Worm (Caenorhabditis elegans) whole organism, L1 larva: Measurements from ENCODE around the gene sms-3.

Experiments used
- C34B4.2 ChIP-seq: sonication (generic microtip); optimal IDR thresholded peaks from 2 replicates; lab custom pipeline; 2017; ENCODE audit warnings: mild to moderate bottlenecking, missing genetic modification characterization, missing compliant biosample characterization
- F16B12.6 ChIP-seq: fragments of 150-350 bp; optimal IDR thresholded peaks from 2 replicates; lab custom pipeline; 2014; ENCODE audit warnings: missing biosample characterization, missing genetic modification characterization
- Y116A8C.19 ChIP-seq: sonication (generic microtip); optimal IDR thresholded peaks from 2 replicates; lab custom pipeline; 2016; ENCODE audit warnings: missing compliant biosample characterization, missing genetic modification characterization, borderline replicate concordance
- aha-1 ChIP-seq: fragments of 150-350 bp; optimal IDR thresholded peaks from 2 replicates; lab custom pipeline; 2014; ENCODE audit warnings: missing biosample characterization, missing genetic modification characterization
- blmp-1 ChIP-seq: fragments of 150-350 bp; optimal IDR thresholded peaks from 2 replicates; lab custom pipeline; 2014; ENCODE audit warnings: missing biosample characterization, missing genetic modification characterization
- ceh-82 ChIP-seq, 3 experiments: fragments of 150-350 bp in 1 of 3; sonication (generic microtip) in 2 of 3; optimal IDR thresholded peaks; 2 replicates each; lab custom pipeline; 2014 to 2017; ENCODE audit warnings: missing biosample characterization in 3 of 3, missing genetic modification characterization in 3 of 3
- ceh-88 ChIP-seq: fragments of 200-800 bp; sonication (Bioruptor generic); IDR thresholded peaks from 2 replicates; pipeline ENCODE4 v1.3.6; 2022; ENCODE audit warnings: missing genetic modification characterization, missing compliant biosample characterization
- ces-1 ChIP-seq: fragments of 150-350 bp; optimal IDR thresholded peaks from 2 replicates; lab custom pipeline; 2014; ENCODE audit warnings: missing biosample characterization, missing genetic modification reagents, missing genetic modification characterization
- dsc-1 ChIP-seq: sonication (generic microtip); optimal IDR thresholded peaks from 2 replicates; lab custom pipeline; 2016; ENCODE audit warnings: mild to moderate bottlenecking, missing genetic modification characterization, missing compliant biosample characterization
- efl-1 ChIP-seq, 4 experiments: fragments of 150-350 bp; optimal IDR thresholded peaks in 3 of 4; peaks in 1 of 4; 1 replicate in 1 of 4; 2 replicates in 3 of 4; lab custom pipeline; 2014; ENCODE audit warnings: missing biosample characterization in 2 of 4, missing genetic modification characterization in 2 of 4, missing genetic modification reagents in 2 of 4
- egl-27 ChIP-seq, 2 experiments: fragments of 150-350 bp in 1 of 2; sonication (generic microtip); optimal IDR thresholded peaks; 3 replicates each; lab custom pipeline; 2017 to 2018; ENCODE audit warnings: missing biosample characterization in 2 of 2, missing genetic modification characterization in 2 of 2, missing genetic modification reagents in 2 of 2
- elt-2 ChIP-seq: sonication (generic microtip); optimal IDR thresholded peaks from 2 replicates; lab custom pipeline; 2016; ENCODE audit warnings: missing genetic modification characterization, mild to moderate bottlenecking, inconsistent platforms, missing compliant biosample characterization, missing genetic modification reagents
- elt-3 ChIP-seq, 6 experiments: fragments of 150-350 bp in 1 of 6; sonication (generic microtip); optimal IDR thresholded peaks; 2 replicates each; lab custom pipeline; 2017 to 2018; ENCODE audit warnings: missing biosample characterization in 6 of 6, missing genetic modification characterization in 6 of 6, inconsistent platforms in 1 of 6
- ets-5 ChIP-seq: fragments of 200-800 bp; sonication (Bioruptor generic); IDR thresholded peaks from 2 replicates; pipeline ENCODE4 v1.3.6; 2022; ENCODE audit warnings: missing genetic modification characterization, missing compliant biosample characterization
- fkh-8 ChIP-seq: sonication (generic microtip); optimal IDR thresholded peaks from 2 replicates; lab custom pipeline; 2016; ENCODE audit warnings: mild to moderate bottlenecking, missing genetic modification characterization, missing compliant biosample characterization
- fos-1 ChIP-seq: fragments of 150-350 bp; optimal IDR thresholded peaks from 2 replicates; lab custom pipeline; 2014; ENCODE audit warnings: missing biosample characterization, missing genetic modification characterization
- grh-1 ChIP-seq: fragments of 200-800 bp; sonication (Bioruptor generic); IDR thresholded peaks from 2 replicates; pipeline ENCODE4 v1.3.6; 2022; ENCODE audit warnings: missing genetic modification reagents, missing genetic modification characterization, missing compliant biosample characterization
- hlh-17 ChIP-seq: fragments of 200-800 bp; sonication (Bioruptor generic); optimal IDR thresholded peaks from 2 replicates; lab custom pipeline; 2018; ENCODE audit warnings: missing genetic modification characterization, mild to moderate bottlenecking, missing compliant biosample characterization, moderate library complexity, borderline replicate concordance
- hlh-4 ChIP-seq: sonication (generic microtip); optimal IDR thresholded peaks from 2 replicates; lab custom pipeline; 2016; ENCODE audit warnings: mild to moderate bottlenecking, missing genetic modification characterization, missing compliant biosample characterization
- hpl-2 ChIP-seq: fragments of 150-350 bp; optimal IDR thresholded peaks from 2 replicates; lab custom pipeline; 2014; ENCODE audit warnings: missing biosample characterization, missing genetic modification reagents, missing genetic modification characterization
- isw-1 ChIP-seq: fragments of 200-800 bp; sonication (Bioruptor generic); IDR thresholded peaks from 2 replicates; pipeline ENCODE4 v1.3.6; 2022; ENCODE audit warnings: missing genetic modification characterization, missing compliant biosample characterization
- lin-13 ChIP-seq: fragments of 150-350 bp; optimal IDR thresholded peaks from 2 replicates; lab custom pipeline; 2014; ENCODE audit warnings: missing biosample characterization, missing genetic modification reagents, missing genetic modification characterization
- lin-14 ChIP-seq: fragments of 200-800 bp; sonication (Bioruptor generic); optimal IDR thresholded peaks from 2 replicates; lab custom pipeline; 2018; ENCODE audit warnings: mild to moderate bottlenecking, missing genetic modification characterization, moderate library complexity, missing compliant biosample characterization
- lin-15B ChIP-seq: fragments of 150-350 bp; sonication (generic microtip); optimal IDR thresholded peaks from 3 replicates; lab custom pipeline; 2014; ENCODE audit warnings: missing biosample characterization, missing genetic modification characterization
- lin-39 ChIP-seq: fragments of 150-350 bp; optimal IDR thresholded peaks from 2 replicates; lab custom pipeline; 2014; ENCODE audit warnings: missing biosample characterization, missing genetic modification reagents, missing genetic modification characterization
- lir-3 ChIP-seq: sonication (generic microtip); optimal IDR thresholded peaks from 2 replicates; lab custom pipeline; 2016; ENCODE audit warnings: mild to moderate bottlenecking, missing genetic modification characterization, moderate library complexity, missing compliant biosample characterization; ENCODE audit not compliant: poor library complexity
- mab-9 ChIP-seq: fragments of 200-800 bp; sonication (Bioruptor generic); IDR thresholded peaks from 2 replicates; pipeline ENCODE4 v1.3.6; 2022; ENCODE audit warnings: missing genetic modification reagents, missing genetic modification characterization, missing compliant biosample characterization
- mef-2 ChIP-seq: fragments of 150-350 bp; optimal IDR thresholded peaks from 2 replicates; lab custom pipeline; 2014; ENCODE audit warnings: missing biosample characterization, missing genetic modification characterization
- mep-1 ChIP-seq: fragments of 150-350 bp; optimal IDR thresholded peaks from 2 replicates; lab custom pipeline; 2014; ENCODE audit warnings: missing biosample characterization, missing genetic modification characterization
- nhr-11 ChIP-seq: fragments of 150-350 bp; optimal IDR thresholded peaks from 2 replicates; lab custom pipeline; 2014; ENCODE audit warnings: missing biosample characterization, missing genetic modification characterization
- nhr-20 ChIP-seq: sonication (generic microtip); optimal IDR thresholded peaks from 2 replicates; lab custom pipeline; 2016; ENCODE audit warnings: mild to moderate bottlenecking, missing genetic modification characterization, missing compliant biosample characterization
- nhr-237 ChIP-seq: fragments of 150-350 bp; optimal IDR thresholded peaks from 2 replicates; lab custom pipeline; 2014; ENCODE audit warnings: missing biosample characterization, missing genetic modification characterization
- nhr-47 ChIP-seq: sonication (generic microtip); optimal IDR thresholded peaks from 2 replicates; lab custom pipeline; 2016; ENCODE audit warnings: mild to moderate bottlenecking, missing genetic modification characterization, moderate library complexity, missing compliant biosample characterization
- nhr-71 ChIP-seq: sonication (generic microtip); optimal IDR thresholded peaks from 2 replicates; lab custom pipeline; 2016; ENCODE audit warnings: mild to moderate bottlenecking, missing genetic modification characterization, moderate library complexity, missing compliant biosample characterization
- nhr-76 ChIP-seq: sonication (generic microtip); optimal IDR thresholded peaks from 2 replicates; lab custom pipeline; 2017; ENCODE audit warnings: missing biosample characterization, missing genetic modification characterization
- nhr-77 ChIP-seq: fragments of 150-350 bp; optimal IDR thresholded peaks from 2 replicates; lab custom pipeline; 2014; ENCODE audit warnings: missing biosample characterization, missing genetic modification characterization
- nhr-84 ChIP-seq: sonication (generic microtip); optimal IDR thresholded peaks from 2 replicates; lab custom pipeline; 2017; ENCODE audit warnings: missing biosample characterization, missing genetic modification characterization
- nhr-85 ChIP-seq: sonication (generic microtip); peaks from one replicate; lab custom pipeline; 2016; ENCODE audit warnings: missing genetic modification characterization, inconsistent platforms, missing compliant biosample characterization
- nhr-90 ChIP-seq: sonication (generic microtip); optimal IDR thresholded peaks from 2 replicates; lab custom pipeline; 2016; ENCODE audit warnings: mild to moderate bottlenecking, missing genetic modification characterization, missing compliant biosample characterization; ENCODE audit not compliant: poor library complexity
- pax-3 ChIP-seq: fragments of 200-800 bp; sonication (Bioruptor generic); optimal IDR thresholded peaks from 2 replicates; lab custom pipeline; 2018; ENCODE audit warnings: mild to moderate bottlenecking, missing genetic modification characterization, moderate library complexity, missing compliant biosample characterization
- pqm-1 ChIP-seq: sonication (generic microtip); optimal IDR thresholded peaks from 3 replicates; lab custom pipeline; 2017; ENCODE audit warnings: missing biosample characterization, missing genetic modification characterization
- skn-1 ChIP-seq: fragments of 150-350 bp; optimal IDR thresholded peaks from 2 replicates; lab custom pipeline; 2014; ENCODE audit warnings: missing biosample characterization, missing genetic modification characterization
- snpc-4 ChIP-seq: fragments of 150-350 bp; optimal IDR thresholded peaks from 2 replicates; lab custom pipeline; 2014; ENCODE audit warnings: missing biosample characterization, missing genetic modification characterization
- snu-23 ChIP-seq: sonication (generic microtip); optimal IDR thresholded peaks from 2 replicates; lab custom pipeline; 2016; ENCODE audit warnings: missing genetic modification characterization, missing compliant biosample characterization
- sox-4 ChIP-seq: sonication (generic microtip); optimal IDR thresholded peaks from 2 replicates; lab custom pipeline; 2016; ENCODE audit warnings: missing genetic modification characterization, missing compliant biosample characterization
- sptf-1 ChIP-seq: fragments of 150-350 bp; optimal IDR thresholded peaks from 2 replicates; lab custom pipeline; 2014; ENCODE audit warnings: missing biosample characterization, missing genetic modification characterization
- tlp-1 ChIP-seq: fragments of 150-350 bp; optimal IDR thresholded peaks from 2 replicates; lab custom pipeline; 2014; ENCODE audit warnings: missing biosample characterization, missing genetic modification characterization
- unc-30 ChIP-seq: sonication (generic microtip); optimal IDR thresholded peaks from 2 replicates; lab custom pipeline; 2017; ENCODE audit warnings: missing biosample characterization, missing genetic modification characterization
- unc-86 ChIP-seq: sonication (generic microtip); optimal IDR thresholded peaks from 2 replicates; lab custom pipeline; 2016; ENCODE audit warnings: missing genetic modification characterization, missing compliant biosample characterization
- zag-1 ChIP-seq: fragments of 150-350 bp; optimal IDR thresholded peaks from 2 replicates; lab custom pipeline; 2014; ENCODE audit warnings: missing biosample characterization, missing genetic modification characterization
- ztf-11 ChIP-seq, 2 experiments: sonication (generic microtip); optimal IDR thresholded peaks; 2 replicates each; lab custom pipeline; 2016 to 2017; ENCODE audit warnings: missing genetic modification characterization in 2 of 2, missing biosample characterization in 1 of 2, missing compliant biosample characterization in 1 of 2
- ztf-4 ChIP-seq: fragments of 150-350 bp; optimal IDR thresholded peaks from 2 replicates; lab custom pipeline; 2014; ENCODE audit warnings: missing biosample characterization, missing genetic modification characterization

sms-3 gene

DNA sequence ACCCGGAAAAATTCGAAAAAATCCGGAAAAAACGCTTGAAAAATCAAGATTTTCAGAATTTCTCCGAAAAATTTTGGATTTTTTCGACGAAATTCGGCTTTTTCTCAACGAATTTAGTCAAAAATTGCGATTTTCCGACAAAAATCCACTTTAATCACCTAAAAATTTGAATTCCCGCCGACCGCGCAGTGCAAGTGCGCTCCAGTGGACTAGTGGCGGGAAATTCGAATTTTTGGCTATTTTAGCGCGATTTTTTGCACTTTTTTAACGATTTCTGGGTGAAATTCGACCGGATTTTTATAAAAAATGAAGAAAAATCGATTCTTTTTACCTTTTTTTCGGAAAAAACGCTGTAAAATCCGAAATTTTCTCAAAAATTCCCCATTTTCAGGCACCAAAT is 66.5 kb downstream of the sms-3 start:
- TF ChIP-seq efl-1 (optimal IDR thresholded peaks at IDR 0.05; lab: Kevin White, UChicago) (no peak), efl-1 (GFP tag; optimal IDR thresholded peaks at IDR 0.05 in 1 of 2; lab: Kevin White, UChicago) (peak; percentile 8 to 45), pqm-1 (no peak)

DNA sequence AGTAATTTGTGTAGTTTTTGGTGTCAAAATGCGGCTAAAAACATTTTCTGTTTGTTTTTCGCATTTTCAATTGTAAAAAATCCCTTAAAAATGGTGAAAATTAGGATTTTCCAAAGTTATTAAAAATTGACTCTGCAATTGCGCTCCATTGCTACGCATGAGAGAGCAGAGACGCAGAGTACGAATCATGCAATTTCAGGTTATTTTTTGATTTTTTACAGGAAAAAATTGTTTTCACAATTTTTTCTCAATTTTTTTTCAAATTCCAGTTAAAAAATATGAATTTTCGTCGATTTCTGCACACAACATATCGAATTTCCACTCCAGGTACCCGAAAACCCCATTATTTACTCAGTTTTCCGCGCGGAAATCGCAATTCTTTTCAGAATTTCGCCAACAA is 67.3 kb downstream of the sms-3 start, which contains the start of gene mtg-1:
TSS of gene mtg-1 (plus strand) at position 160 of the 400 bp plus-strand sequence.
- no peak for TF ChIP-seq ztf-11 (tag; optimal IDR thresholded peaks at IDR 0.05; lab: Kevin White, UChicago)
- TF ChIP-seq sptf-1 (tag; lab: Kevin White, UChicago), result no peak
- TF ChIP-seq ceh-88 (GFP tag; lab: Robert Waterston, UW), result no peak
- peak; percentile 47 for TF ChIP-seq lin-13
- peak; percentile 34 for TF ChIP-seq F16B12.6 (tag; lab: Kevin White, UChicago)
- TF ChIP-seq hlh-17 (GFP tag; lab: Kevin White, UChicago), result no peak
- TF ChIP-seq unc-86 (tag; lab: Kevin White, UChicago), result no peak
- no peak for TF ChIP-seq zag-1 (tag; lab: Kevin White, UChicago)
- no peak for TF ChIP-seq pax-3 (tag; lab: Kevin White, UChicago)
- no peak for TF ChIP-seq mef-2
- TF ChIP-seq skn-1 (tag; lab: Kevin White, UChicago), result no peak
- TF ChIP-seq Y116A8C.19 (tag; lab: Kevin White, UChicago), result no peak
- no peak for TF ChIP-seq tlp-1 (tag; lab: Kevin White, UChicago)
- TF ChIP-seq snpc-4 (tag; lab: Kevin White, UChicago), result no peak
- no peak for TF ChIP-seq nhr-77 (tag; lab: Kevin White, UChicago)
- TF ChIP-seq hpl-2 (GFP tag; lab: Kevin White, UChicago), result no peak
- TF ChIP-seq dsc-1 (tag; lab: Kevin White, UChicago), result no peak
- no peak for TF ChIP-seq nhr-71
- TF ChIP-seq lin-39 (tag; lab: Kevin White, UChicago), result peak; percentile 3
- no peak for TF ChIP-seq elt-2
- peak; percentile 56 for TF ChIP-seq lin-15B (tag; lab: Kevin White, UChicago)
- no peak for TF ChIP-seq C34B4.2 (tag; lab: Kevin White, UChicago)
- TF ChIP-seq isw-1 (GFP tag; lab: Robert Waterston, UW), result peak; percentile 21
- TF ChIP-seq mab-9 (GFP tag; lab: Robert Waterston, UW), result no peak
- peak; percentile 16 to 43 (median 32) for TF ChIP-seq ceh-82 (tag; optimal IDR thresholded peaks at IDR 0.05; lab: Kevin White, UChicago)
- TF ChIP-seq lin-14 (GFP tag; lab: Kevin White, UChicago), result peak; percentile 18
- TF ChIP-seq nhr-76 (tag; lab: Kevin White, UChicago), result no peak
- no peak for TF ChIP-seq hlh-4 (tag; lab: Kevin White, UChicago)
- TF ChIP-seq nhr-237 (tag; lab: Kevin White, UChicago), result no peak
- TF ChIP-seq nhr-84 (tag; lab: Kevin White, UChicago), result no peak
- no peak for TF ChIP-seq ets-5
- no peak for TF ChIP-seq fkh-8 (tag; lab: Kevin White, UChicago)
- no peak for TF ChIP-seq ces-1
- TF ChIP-seq nhr-90, result no peak
- peak; percentile 62 to 74 for TF ChIP-seq efl-1 (optimal IDR thresholded peaks at IDR 0.05; lab: Kevin White, UChicago)
- TF ChIP-seq efl-1 (GFP tag; optimal IDR thresholded peaks at IDR 0.05 in 1 of 2; lab: Kevin White, UChicago), result peak; percentile 67 to 97
- TF ChIP-seq grh-1 (GFP tag; lab: Robert Waterston, UW), result no peak
- no peak for TF ChIP-seq ztf-4 (tag; lab: Kevin White, UChicago)
- TF ChIP-seq nhr-47 (tag; lab: Kevin White, UChicago), result no peak
- no peak for TF ChIP-seq nhr-11 (tag; lab: Kevin White, UChicago)
- no peak for TF ChIP-seq aha-1 (tag; lab: Kevin White, UChicago)
- TF ChIP-seq nhr-85 (tag; lab: Kevin White, UChicago), result peak; percentile 53
- TF ChIP-seq fos-1, result no peak
- TF ChIP-seq unc-30, result no peak
- TF ChIP-seq elt-3 (tag; optimal IDR thresholded peaks at IDR 0.05; lab: Kevin White, UChicago), result no peak
- TF ChIP-seq nhr-20 (tag; lab: Kevin White, UChicago), result peak; percentile 27
- no peak for TF ChIP-seq lir-3 (tag; lab: Kevin White, UChicago)
- TF ChIP-seq egl-27 (tag; optimal IDR thresholded peaks at IDR 0.05; lab: Kevin White, UChicago), result no peak
- no peak for TF ChIP-seq sox-4 (tag; lab: Kevin White, UChicago)
- TF ChIP-seq blmp-1 (tag; lab: Kevin White, UChicago), result peak; percentile 7
- TF ChIP-seq mep-1, result peak; percentile 66
- peak; percentile 58 for TF ChIP-seq snu-23 (GFP tag; lab: Kevin White, UChicago)
